Fruit fly (Drosophila melanogaster): ENCODE measurements around the gene CG34174.
A peak's percentile ranks its signal among the peaks of the same experiment; 100 is the strongest.

The CG34174 gene

DNA sequence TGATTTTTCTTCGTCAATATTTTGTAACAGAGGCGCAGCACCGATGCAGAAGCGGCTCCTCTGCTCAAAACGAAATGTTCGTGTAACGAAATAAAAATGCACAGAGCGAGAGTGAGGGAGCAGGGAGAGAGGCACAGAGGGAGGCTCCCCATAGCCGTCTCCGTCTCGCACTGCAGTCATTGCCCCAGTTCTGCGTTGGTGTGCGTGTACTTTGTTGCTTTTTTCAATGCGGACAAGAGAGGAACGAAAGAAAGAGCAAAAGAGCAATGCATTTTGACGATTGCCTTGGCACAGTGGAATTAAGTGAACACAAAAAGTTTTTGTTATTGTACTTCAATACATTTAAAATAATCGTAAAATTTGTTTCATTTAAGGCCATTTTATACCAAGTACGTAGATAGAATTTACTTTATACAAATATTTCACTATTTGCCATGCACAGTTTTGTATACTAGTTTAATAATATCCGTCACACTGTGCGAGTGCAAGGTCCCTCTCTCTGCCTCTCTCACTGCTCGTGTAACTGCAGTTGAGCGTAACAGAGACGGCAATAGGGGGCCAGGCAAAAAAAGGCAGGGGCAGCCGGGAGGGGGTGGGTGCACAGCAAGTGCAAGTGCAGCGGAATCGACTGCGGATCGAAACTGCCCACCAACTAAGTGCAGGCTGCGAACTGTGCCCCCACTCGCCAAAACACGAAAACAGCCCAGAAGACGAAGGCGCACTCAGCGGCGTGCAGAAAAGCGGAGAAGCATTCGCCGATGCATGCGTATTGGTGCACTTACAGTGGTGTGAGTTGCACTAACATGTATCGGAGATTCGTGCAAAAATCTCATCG lies 11.8 kb upstream of the CG34174 start (continued):
- peak; percentile 51 for TF ChIP-seq abd-A (tag; optimal IDR thresholded peaks at IDR 0.05)
- TF ChIP-seq E2f1 (GFP tag; IDR thresholded peaks at IDR 0.05), result peak; percentile 99
- peak in 1 of 3 experiments; percentile 100 for TF ChIP-seq Stat92E (GFP tag; optimal IDR thresholded peaks at IDR 0.05)
- TF ChIP-seq unc-4 (GFP tag; IDR thresholded peaks at IDR 0.05; ENCODE audit: partially characterized antibody), result no peak
- TF ChIP-seq CG3407 (GFP tag; optimal IDR thresholded peaks at IDR 0.05), result peak; percentile 99
- TF ChIP-seq Doc2 (GFP tag; IDR thresholded peaks at IDR 0.05), result peak; percentile 86
- TF ChIP-seq Mes4 (GFP tag; optimal IDR thresholded peaks at IDR 0.05), result peak; percentile 99
- TF ChIP-seq CG14965 (GFP tag; optimal IDR thresholded peaks at IDR 0.05; ENCODE audit: borderline replicate concordance), result peak; percentile 85
- TF ChIP-seq Rx (GFP tag; IDR thresholded peaks at IDR 0.05), result peak; percentile 98
- no peak for TF ChIP-seq CG34224 (GFP tag; IDR thresholded peaks at IDR 0.05; ENCODE audit: partially characterized antibody)
- TF ChIP-seq Opbp (GFP tag; IDR thresholded peaks at IDR 0.05; ENCODE audit: partially characterized antibody), result peak; percentile 64; the same call in 2 of the 3 replicates
- peak; percentile 96 for TF ChIP-seq CG15269 (tag; optimal IDR thresholded peaks at IDR 0.05)
- TF ChIP-seq CG8089 (GFP tag; optimal IDR thresholded peaks at IDR 0.05), result peak; percentile 98
- peak; percentile 68; the same call in 3 of the 4 replicates for TF ChIP-seq Dll (GFP tag; IDR thresholded peaks at IDR 0.05; ENCODE audit: partially characterized antibody)
- TF ChIP-seq Elba2 (GFP tag; optimal IDR thresholded peaks at IDR 0.05), result peak; percentile 97
- TF ChIP-seq dmrt11E (tag; optimal IDR thresholded peaks at IDR 0.05), result peak; percentile 100
- no peak for TF ChIP-seq CG6765 (GFP tag; optimal IDR thresholded peaks at IDR 0.05)
- TF ChIP-seq ken (GFP tag; IDR thresholded peaks at IDR 0.05), result peak; percentile 99
- TF ChIP-seq dm (GFP tag; optimal IDR thresholded peaks at IDR 0.05), result peak; percentile 95
- TF ChIP-seq seq (GFP tag; IDR thresholded peaks at IDR 0.05), result peak; percentile 98
- TF ChIP-seq Trl (optimal IDR thresholded peaks at IDR 0.05), result peak; percentile 27 to 79
- peak; percentile 98 for TF ChIP-seq Trl (GFP tag; optimal IDR thresholded peaks at IDR 0.05)
- TF ChIP-seq shn (GFP tag; optimal IDR thresholded peaks at IDR 0.05), result peak; percentile 95
- peak; percentile 99 for TF ChIP-seq lbe (GFP tag; optimal IDR thresholded peaks at IDR 0.05)
- TF ChIP-seq ATbp (GFP tag; optimal IDR thresholded peaks at IDR 0.05), result peak; percentile 99
- peak; percentile 99 for TF ChIP-seq CG12219 (GFP tag; optimal IDR thresholded peaks at IDR 0.05)
- peak; percentile 95 for TF ChIP-seq gcm2 (GFP tag; optimal IDR thresholded peaks at IDR 0.05)
- peak; percentile 94 for TF ChIP-seq YL-1 (GFP tag; optimal IDR thresholded peaks at IDR 0.05)
- peak; percentile 99 for TF ChIP-seq CG4282 (GFP tag; optimal IDR thresholded peaks at IDR 0.05)
- TF ChIP-seq HLH54F (GFP tag; optimal IDR thresholded peaks at IDR 0.05), result peak; percentile 89
- TF ChIP-seq CG6654 (GFP tag; optimal IDR thresholded peaks at IDR 0.05), result peak; percentile 94
- peak; percentile 100 for TF ChIP-seq croc (GFP tag; conservative IDR thresholded peaks at IDR 0.05)
- no peak for TF ChIP-seq usp (GFP tag; optimal IDR thresholded peaks at IDR 0.05)
- TF ChIP-seq CG31365 (tag; optimal IDR thresholded peaks at IDR 0.05), result peak; percentile 91
- TF ChIP-seq Mrtf (GFP tag; IDR thresholded peaks at IDR 0.05), result peak; percentile 97
- peak; percentile 98 for TF ChIP-seq tgo (GFP tag; IDR thresholded peaks at IDR 0.05)
- TF ChIP-seq otp (GFP tag; IDR thresholded peaks at IDR 0.05), result peak; percentile 99
- peak; percentile 98 for TF ChIP-seq Atf-2 (GFP tag; optimal IDR thresholded peaks at IDR 0.05)
- no peak for TF ChIP-seq CG13894 (tag; optimal IDR thresholded peaks at IDR 0.05)
- TF ChIP-seq CG10321 (GFP tag; IDR thresholded peaks at IDR 0.05), result peak; percentile 83
- TF ChIP-seq CG13123 (GFP tag; optimal IDR thresholded peaks at IDR 0.05), result peak; percentile 98
- TF ChIP-seq Gug (GFP tag; IDR thresholded peaks at IDR 0.05), result peak; percentile 96
- peak; percentile 94 for TF ChIP-seq CG12769 (tag; optimal IDR thresholded peaks at IDR 0.05)
- peak; percentile 92 for TF ChIP-seq toy (GFP tag; IDR thresholded peaks at IDR 0.05)
- TF ChIP-seq klu (GFP tag; IDR thresholded peaks at IDR 0.05), result peak; percentile 89
- peak; percentile 66 for TF ChIP-seq zen2 (GFP tag; IDR thresholded peaks at IDR 0.05; ENCODE audit: partially characterized antibody)
- peak; percentile 97 for TF ChIP-seq odd (GFP tag; optimal IDR thresholded peaks at IDR 0.05)
- TF ChIP-seq CG4854 (GFP tag; optimal IDR thresholded peaks at IDR 0.05), result peak; percentile 96
- TF ChIP-seq CHES-1-like (GFP tag; optimal IDR thresholded peaks at IDR 0.05), result peak; percentile 95

Measured in whole organism, embryonic.